Worm (Caenorhabditis elegans) whole organism, mixed stage, embryonic: ENCODE data around the gene fbxc-50.

ENCODE experiments used
- blmp-1 ChIP-seq: fragments of 150-350 bp; optimal IDR thresholded peaks from 2 replicates; lab custom pipeline; 2014; ENCODE audit warnings: missing biosample characterization, missing genetic modification characterization
- ceh-39 ChIP-seq: fragments of 150-350 bp; optimal IDR thresholded peaks from 2 replicates; lab custom pipeline; 2014; ENCODE audit warnings: missing biosample characterization, missing genetic modification characterization
- elt-1 ChIP-seq: sonication (generic microtip); optimal IDR thresholded peaks from 2 replicates; lab custom pipeline; 2017; ENCODE audit warnings: missing genetic modification characterization, mild to moderate bottlenecking, missing compliant biosample characterization, antibody characterized with exemption, moderate library complexity, borderline replicate concordance; ENCODE audit not compliant: insufficient read depth
- mls-2 ChIP-seq: sonication (generic microtip); optimal IDR thresholded peaks from 2 replicates; lab custom pipeline; 2016; ENCODE audit warnings: mild to moderate bottlenecking, missing genetic modification characterization, moderate library complexity, missing compliant biosample characterization
- nhr-12 ChIP-seq: fragments of 150-350 bp; optimal IDR thresholded peaks from 2 replicates; lab custom pipeline; 2014; ENCODE audit warnings: missing biosample characterization, missing genetic modification characterization
- nhr-2 ChIP-seq: fragments of 150-350 bp; optimal IDR thresholded peaks from 2 replicates; lab custom pipeline; 2014; ENCODE audit warnings: missing biosample characterization, missing genetic modification characterization
- nhr-237 ChIP-seq: fragments of 150-350 bp; optimal IDR thresholded peaks from 2 replicates; lab custom pipeline; 2014; ENCODE audit warnings: missing biosample characterization, missing genetic modification characterization
- pha-4 ChIP-seq: fragments of 150-350 bp; optimal IDR thresholded peaks from 2 replicates; lab custom pipeline; 2018; ENCODE audit warnings: missing biosample characterization, missing genetic modification reagents, missing genetic modification characterization
- snpc-4 ChIP-seq: fragments of 150-350 bp; optimal IDR thresholded peaks from 2 replicates; lab custom pipeline; 2014; ENCODE audit warnings: missing biosample characterization, missing genetic modification characterization
- tbx-8 ChIP-seq: fragments of 200-800 bp; sonication (Bioruptor generic); optimal IDR thresholded peaks from 2 replicates; lab custom pipeline; 2018; ENCODE audit warnings: mild to moderate bottlenecking, missing genetic modification characterization, moderate library complexity, missing compliant biosample characterization
- unc-39 ChIP-seq: fragments of 150-350 bp; optimal IDR thresholded peaks from 2 replicates; lab custom pipeline; 2014; ENCODE audit warnings: missing biosample characterization, missing genetic modification characterization
- unc-62 ChIP-seq: fragments of 150-350 bp; optimal IDR thresholded peaks from 2 replicates; lab custom pipeline; 2014; ENCODE audit warnings: missing biosample characterization, missing genetic modification reagents, missing genetic modification characterization
- ztf-11 ChIP-seq: fragments of 150-350 bp; optimal IDR thresholded peaks from 2 replicates; lab custom pipeline; 2014; ENCODE audit warnings: missing biosample characterization, missing genetic modification characterization

DNA sequence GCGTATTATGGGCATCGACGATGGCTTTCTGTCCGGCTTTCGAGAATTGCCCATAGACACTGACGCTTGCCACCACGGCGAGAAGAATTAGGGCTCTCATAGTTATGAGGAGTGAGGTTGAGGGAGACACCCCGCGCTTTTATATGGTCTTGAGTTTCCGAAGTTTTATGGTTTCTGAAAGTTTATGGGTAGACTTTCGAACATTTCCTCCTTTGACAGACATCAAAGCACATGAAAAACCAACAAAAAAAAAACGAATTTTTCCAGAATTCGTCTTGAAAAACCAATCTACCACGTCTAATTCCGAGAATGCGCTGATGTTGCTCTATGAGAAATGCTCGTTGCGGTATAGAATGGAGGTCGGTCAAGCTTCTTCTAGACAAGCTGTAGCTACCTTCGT lies 36.6 kb upstream of the fbxc-50 start, which contains the start of gene scl-15:
- TF ChIP-seq unc-62 (GFP tag; lab: Kevin White, UChicago) = no peak
- no peak for TF ChIP-seq ztf-11 (tag; lab: Kevin White, UChicago)
- TF ChIP-seq nhr-237 (tag; lab: Kevin White, UChicago) = no peak
- no peak for TF ChIP-seq mls-2 (tag; lab: Kevin White, UChicago)
- no peak for TF ChIP-seq blmp-1 (tag; lab: Kevin White, UChicago)
- no peak for TF ChIP-seq nhr-2 (tag; lab: Kevin White, UChicago)
- TF ChIP-seq ceh-39 (tag; lab: Kevin White, UChicago) = no peak
- TF ChIP-seq snpc-4 (tag; lab: Kevin White, UChicago) = no peak
- TF ChIP-seq tbx-8 (GFP tag; lab: Kevin White, UChicago) = no peak
- no peak for TF ChIP-seq nhr-12
- no peak for TF ChIP-seq pha-4 (tag; lab: Kevin White, UChicago)
- TF ChIP-seq elt-1 (tag; lab: Kevin White, UChicago) = no peak
- TF ChIP-seq unc-39 (tag; lab: Kevin White, UChicago) = no peak
